Worm (Caenorhabditis elegans) whole organism, L4 larva: Measurements from ENCODE around the gene gas-1.

ENCODE experiments used
- egl-27 ChIP-seq: sonication (generic microtip); optimal IDR thresholded peaks from 3 replicates; lab custom pipeline; 2017; ENCODE audit warnings: missing biosample characterization, missing genetic modification reagents, missing genetic modification characterization
- fkh-10 ChIP-seq: fragments of 150-350 bp; optimal IDR thresholded peaks from 2 replicates; lab custom pipeline; 2014; ENCODE audit warnings: missing biosample characterization, missing genetic modification reagents, missing genetic modification characterization
- hlh-30 ChIP-seq: sonication (generic microtip); optimal IDR thresholded peaks from 2 replicates; lab custom pipeline; 2017; ENCODE audit warnings: antibody characterized with exemption, mild to moderate bottlenecking, missing genetic modification characterization, missing compliant biosample characterization; ENCODE audit not compliant: insufficient read depth
- madf-5 ChIP-seq, 2 experiments: fragments of 200-800 bp; sonication (Bioruptor generic); IDR thresholded peaks; 2 replicates each; pipeline ENCODE4 v1.3.6; 2022; ENCODE audit warnings: missing compliant biosample characterization in 2 of 2, missing genetic modification characterization in 2 of 2
- nhr-11 ChIP-seq: fragments of 150-350 bp; optimal IDR thresholded peaks from 2 replicates; lab custom pipeline; 2014; ENCODE audit warnings: missing biosample characterization, missing genetic modification characterization
- nhr-41 ChIP-seq: fragments of 200-800 bp; sonication (Bioruptor generic); IDR thresholded peaks from 2 replicates; pipeline ENCODE4 v1.3.6; 2022; ENCODE audit warnings: missing genetic modification reagents, missing genetic modification characterization, missing compliant biosample characterization
- unc-130 ChIP-seq: sonication (generic microtip); optimal IDR thresholded peaks from 2 replicates; lab custom pipeline; 2016; ENCODE audit warnings: missing genetic modification reagents, missing genetic modification characterization, missing compliant biosample characterization
- unc-39 ChIP-seq: sonication (generic microtip); optimal IDR thresholded peaks from 2 replicates; lab custom pipeline; 2017; ENCODE audit warnings: missing biosample characterization, missing genetic modification characterization
- unc-62 ChIP-seq, 3 experiments: fragments of 150-350 bp in 1 of 3; sonication (generic microtip); optimal IDR thresholded peaks in 2 of 3; peaks in 1 of 3; 1 replicate in 1 of 3; 2 replicates in 2 of 3; lab custom pipeline; 2014 to 2017; ENCODE audit warnings: missing biosample characterization in 3 of 3, missing genetic modification characterization in 3 of 3, missing genetic modification reagents in 3 of 3, missing genotype in 1 of 3
- zag-1 ChIP-seq: fragments of 150-350 bp; optimal IDR thresholded peaks from 2 replicates; lab custom pipeline; 2014; ENCODE audit warnings: missing biosample characterization, missing genetic modification characterization
- zip-2 ChIP-seq: fragments of 150-350 bp; optimal IDR thresholded peaks from 2 replicates; lab custom pipeline; 2014; ENCODE audit warnings: missing biosample characterization, missing genetic modification characterization
- ztf-11 ChIP-seq: fragments of 150-350 bp; optimal IDR thresholded peaks from 2 replicates; lab custom pipeline; 2014; ENCODE audit warnings: missing biosample characterization, missing genetic modification characterization

DNA sequence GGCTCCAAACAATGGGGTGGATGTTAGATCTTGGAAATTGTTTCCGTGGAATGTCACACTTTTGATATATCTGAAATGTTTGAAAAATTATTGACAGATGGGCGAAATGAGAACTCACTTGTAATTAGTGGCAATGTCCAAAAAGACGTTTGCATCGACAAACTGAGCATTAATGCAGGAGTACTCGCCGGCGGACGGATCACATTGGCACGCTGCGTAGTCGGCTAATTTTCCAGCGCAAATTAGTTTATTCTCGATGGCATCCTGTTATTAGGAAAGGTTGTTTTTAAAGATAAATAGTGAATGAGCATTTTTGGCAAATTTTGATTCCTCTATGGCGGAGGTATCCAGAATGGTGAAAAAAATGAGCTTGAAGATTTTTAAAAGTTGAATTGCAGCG, 39.4 kb downstream of the gas-1 start:
- no peak for TF ChIP-seq madf-5 (GFP tag; IDR thresholded peaks at IDR 0.05; lab: Robert Waterston, UW)
- TF ChIP-seq fkh-10: no peak
- TF ChIP-seq unc-130 (GFP tag; lab: Kevin White, UChicago): no peak
- no peak for TF ChIP-seq nhr-41 (GFP tag; lab: Robert Waterston, UW)
- no peak for TF ChIP-seq hlh-30
- no peak for TF ChIP-seq nhr-11
- TF ChIP-seq ztf-11 (tag; lab: Kevin White, UChicago): no peak
- TF ChIP-seq unc-39: no peak
- no peak for TF ChIP-seq unc-62 (GFP tag; optimal IDR thresholded peaks at IDR 0.05 in 1 of 2; lab: Kevin White, UChicago)
- TF ChIP-seq unc-62 (tag; optimal IDR thresholded peaks at IDR 0.05; lab: Kevin White, UChicago): no peak
- TF ChIP-seq zag-1 (tag; lab: Kevin White, UChicago): no peak
- no peak for TF ChIP-seq egl-27 (tag; lab: Kevin White, UChicago)
- no peak for TF ChIP-seq zip-2 (tag; lab: Kevin White, UChicago)
